Worm (Caenorhabditis elegans) whole organism, L4 larva: ENCODE data around the gene rpl-36.

Experiments used
- D1046.2 ChIP-seq: fragments of 200-800 bp; sonication (Bioruptor generic); IDR thresholded peaks from 2 replicates; pipeline ENCODE4 v1.3.6; 2022; ENCODE audit warnings: missing genetic modification characterization, missing compliant biosample characterization
- F26F4.8 ChIP-seq: fragments of 200-800 bp; sonication (Bioruptor generic); conservative IDR thresholded peaks from 2 replicates; pipeline ENCODE4 v1.3.6; 2022; ENCODE audit warnings: missing genetic modification characterization, missing compliant biosample characterization
- R02D3.7 ChIP-seq: fragments of 150-350 bp; sonication (generic microtip); optimal IDR thresholded peaks from 3 replicates; lab custom pipeline; 2014; ENCODE audit warnings: missing biosample characterization, missing genetic modification characterization
- T20F7.1 ChIP-seq: fragments of 200-800 bp; sonication (Bioruptor generic); optimal IDR thresholded peaks from 2 replicates; lab custom pipeline; 2018; ENCODE audit warnings: mild to moderate bottlenecking, missing genetic modification characterization, missing compliant biosample characterization
- daf-16 ChIP-seq, 3 experiments: sonication (generic microtip); optimal IDR thresholded peaks; 2 replicates each; lab custom pipeline; 2016 to 2017; ENCODE audit warnings: missing genetic modification characterization in 3 of 3, missing genetic modification reagents in 3 of 3, mild to moderate bottlenecking in 2 of 3, missing compliant biosample characterization in 2 of 3, missing biosample characterization in 1 of 3, moderate library complexity in 1 of 3
- daf-8 ChIP-seq: fragments of 200-800 bp; sonication (Bioruptor generic); IDR thresholded peaks from 2 replicates; pipeline ENCODE4 v1.3.6; 2022; ENCODE audit warnings: missing genetic modification characterization, missing compliant biosample characterization
- fkh-10 ChIP-seq: fragments of 150-350 bp; optimal IDR thresholded peaks from 2 replicates; lab custom pipeline; 2014; ENCODE audit warnings: missing biosample characterization, missing genetic modification reagents, missing genetic modification characterization
- hlh-11 ChIP-seq: fragments of 200-800 bp; sonication (Bioruptor generic); optimal IDR thresholded peaks from 2 replicates; lab custom pipeline; 2018; ENCODE audit warnings: mild to moderate bottlenecking, missing genetic modification characterization, missing compliant biosample characterization
- hlh-30 ChIP-seq: sonication (generic microtip); optimal IDR thresholded peaks from 2 replicates; lab custom pipeline; 2017; ENCODE audit warnings: antibody characterized with exemption, mild to moderate bottlenecking, missing genetic modification characterization, missing compliant biosample characterization; ENCODE audit not compliant: insufficient read depth
- hmg-1.1 ChIP-seq: fragments of 200-800 bp; sonication (Bioruptor generic); IDR thresholded peaks from 2 replicates; pipeline ENCODE4 v1.3.6; 2022; ENCODE audit warnings: missing genetic modification reagents, missing genetic modification characterization, missing compliant biosample characterization
- lin-13 ChIP-seq: fragments of 150-350 bp; optimal IDR thresholded peaks from 2 replicates; lab custom pipeline; 2014; ENCODE audit warnings: missing biosample characterization, missing genetic modification reagents, missing genetic modification characterization
- madf-5 ChIP-seq, 2 experiments: fragments of 200-800 bp; sonication (Bioruptor generic); IDR thresholded peaks; 2 replicates each; pipeline ENCODE4 v1.3.6; 2022; ENCODE audit warnings: missing compliant biosample characterization in 2 of 2, missing genetic modification characterization in 2 of 2
- nhr-111 ChIP-seq: fragments of 200-800 bp; sonication (Bioruptor generic); optimal IDR thresholded peaks from 2 replicates; lab custom pipeline; 2018; ENCODE audit warnings: mild to moderate bottlenecking, missing genetic modification characterization, missing compliant biosample characterization
- nhr-25 ChIP-seq: sonication (generic microtip); optimal IDR thresholded peaks from 2 replicates; lab custom pipeline; 2017; ENCODE audit warnings: missing genetic modification characterization, mild to moderate bottlenecking, missing compliant biosample characterization, antibody characterized with exemption, moderate library complexity, borderline replicate concordance; ENCODE audit not compliant: insufficient read depth
- nhr-41 ChIP-seq: fragments of 200-800 bp; sonication (Bioruptor generic); IDR thresholded peaks from 2 replicates; pipeline ENCODE4 v1.3.6; 2022; ENCODE audit warnings: missing genetic modification reagents, missing genetic modification characterization, missing compliant biosample characterization
- pha-4 ChIP-seq, 2 experiments: fragments of 150-350 bp in 1 of 2; fragments of 200-800 bp in 1 of 2; sonication (Bioruptor generic) in 1 of 2; IDR thresholded peaks in 1 of 2; optimal IDR thresholded peaks in 1 of 2; 2 replicates each; pipeline versions ENCODE4 v1.3.6 to Lab custom; 2014 to 2022; ENCODE audit warnings: missing genetic modification characterization in 2 of 2, missing genetic modification reagents in 2 of 2, missing biosample characterization in 1 of 2, missing compliant biosample characterization in 1 of 2
- unc-130 ChIP-seq: sonication (generic microtip); optimal IDR thresholded peaks from 2 replicates; lab custom pipeline; 2016; ENCODE audit warnings: missing genetic modification reagents, missing genetic modification characterization, missing compliant biosample characterization
- vab-7 ChIP-seq: fragments of 200-800 bp; sonication (Bioruptor generic); IDR thresholded peaks from 2 replicates; pipeline ENCODE4 v1.3.6; 2022; ENCODE audit warnings: missing genetic modification reagents, missing genetic modification characterization, missing compliant biosample characterization
- zag-1 ChIP-seq: fragments of 150-350 bp; optimal IDR thresholded peaks from 2 replicates; lab custom pipeline; 2014; ENCODE audit warnings: missing biosample characterization, missing genetic modification characterization

Gene rpl-36

DNA sequence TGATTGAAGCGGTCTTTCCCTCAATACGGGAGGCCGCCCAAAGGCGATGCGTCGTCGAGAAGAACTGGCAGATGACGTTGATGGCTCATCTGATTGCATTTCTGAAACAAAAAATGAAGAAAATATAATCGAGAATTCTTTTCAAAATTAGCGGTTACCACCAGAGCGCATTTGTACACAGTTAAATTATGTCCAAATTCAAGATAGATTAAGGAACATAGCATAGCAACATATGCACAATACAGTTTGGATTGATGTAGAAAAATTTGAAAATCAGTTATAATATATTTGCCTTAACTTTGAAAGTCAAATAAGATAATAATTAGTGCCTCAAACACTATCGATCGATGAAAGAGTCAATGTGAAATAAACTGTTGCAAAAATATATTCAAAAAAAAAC lies 49.6 kb downstream of the rpl-36 start, which contains the start of gene R151.8:
R151.8 (minus strand) TSS at position 101 of the 400 bp plus-strand sequence.
- TF ChIP-seq nhr-25 (tag; lab: Kevin White, UChicago) = no peak
- no peak for TF ChIP-seq nhr-111 (GFP tag; lab: Kevin White, UChicago)
- no peak for TF ChIP-seq vab-7 (GFP tag; lab: Robert Waterston, UW)
- TF ChIP-seq nhr-41 (GFP tag; lab: Robert Waterston, UW) = no peak
- no peak for TF ChIP-seq daf-16 (GFP tag; optimal IDR thresholded peaks at IDR 0.05; lab: Kevin White, UChicago)
- TF ChIP-seq daf-16 (tag; optimal IDR thresholded peaks at IDR 0.05; lab: Kevin White, UChicago) = no peak
- no peak for TF ChIP-seq zag-1 (tag; lab: Kevin White, UChicago)
- no peak for TF ChIP-seq T20F7.1 (GFP tag; lab: Kevin White, UChicago)
- no peak for TF ChIP-seq hlh-11 (tag; lab: Kevin White, UChicago)
- no peak for TF ChIP-seq D1046.2
- TF ChIP-seq daf-8 (GFP tag; lab: Robert Waterston, UW) = no peak
- TF ChIP-seq hmg-1.1 (GFP tag; lab: Robert Waterston, UW) = no peak
- TF ChIP-seq pha-4 (GFP tag; IDR thresholded peaks at IDR 0.05; lab: Robert Waterston, UW) = no peak
- TF ChIP-seq pha-4 (tag; optimal IDR thresholded peaks at IDR 0.05; lab: Kevin White, UChicago) = no peak
- TF ChIP-seq fkh-10 (GFP tag; lab: Kevin White, UChicago) = no peak
- TF ChIP-seq hlh-30 (tag; lab: Kevin White, UChicago) = no peak
- TF ChIP-seq R02D3.7 (tag; lab: Kevin White, UChicago) = no peak
- TF ChIP-seq madf-5 (GFP tag; IDR thresholded peaks at IDR 0.05; lab: Robert Waterston, UW) = no peak
- TF ChIP-seq unc-130 (GFP tag; lab: Kevin White, UChicago) = no peak
- no peak for TF ChIP-seq lin-13
- TF ChIP-seq F26F4.8 (GFP tag; lab: Robert Waterston, UW) = no peak
